Worm (Caenorhabditis elegans) whole organism, dauer: Measurements from ENCODE around the gene srz-82.

Source experiments
- unc-62 ChIP-seq: sonication (generic microtip); optimal IDR thresholded peaks from 2 replicates; lab custom pipeline; 2017; ENCODE audit warnings: missing biosample characterization, missing genetic modification reagents, missing genetic modification characterization

The srz-82 gene

DNA sequence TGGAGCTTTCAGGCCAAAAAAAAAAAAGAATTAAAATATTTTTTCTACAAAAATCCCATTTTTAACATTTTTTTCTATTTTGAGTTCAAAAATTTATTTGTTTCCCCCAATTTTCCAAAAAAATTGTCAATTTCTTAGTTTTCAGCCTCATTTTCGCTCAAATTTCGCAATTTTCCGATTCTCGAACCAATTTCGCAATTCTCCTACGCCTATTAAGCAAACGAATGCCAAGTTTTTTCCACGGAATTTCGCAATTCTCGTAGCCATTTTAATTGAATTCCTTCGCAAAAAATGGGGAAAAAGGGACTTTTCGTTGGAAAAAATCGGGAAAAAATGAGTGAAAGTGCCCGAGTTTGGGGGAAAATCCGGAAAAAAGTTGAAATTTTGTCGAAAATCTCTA is 37.7 kb downstream of the srz-82 start:
- no peak for TF ChIP-seq unc-62 (GFP tag; lab: Kevin White, UChicago)

DNA sequence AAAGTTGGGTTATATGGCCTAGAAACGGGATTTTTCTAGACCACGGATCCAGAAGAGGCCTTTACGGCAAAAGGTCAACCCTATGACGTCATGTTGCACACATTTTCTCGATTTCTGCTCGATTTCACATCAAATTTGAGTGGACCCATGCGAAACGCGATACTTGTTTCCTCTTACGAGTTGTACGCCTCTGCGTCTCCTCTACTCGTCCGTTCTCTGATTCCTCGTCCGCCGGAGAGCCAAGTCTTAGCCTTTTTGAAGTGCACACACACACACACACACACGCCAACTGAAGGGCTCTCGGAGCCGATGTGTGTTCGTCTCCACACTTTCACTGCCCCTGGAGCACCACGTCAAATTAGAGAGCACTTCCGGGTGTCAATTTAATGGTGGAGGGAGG is 38.3 kb downstream of the srz-82 start:
- TF ChIP-seq unc-62 (GFP tag; lab: Kevin White, UChicago): no peak

DNA sequence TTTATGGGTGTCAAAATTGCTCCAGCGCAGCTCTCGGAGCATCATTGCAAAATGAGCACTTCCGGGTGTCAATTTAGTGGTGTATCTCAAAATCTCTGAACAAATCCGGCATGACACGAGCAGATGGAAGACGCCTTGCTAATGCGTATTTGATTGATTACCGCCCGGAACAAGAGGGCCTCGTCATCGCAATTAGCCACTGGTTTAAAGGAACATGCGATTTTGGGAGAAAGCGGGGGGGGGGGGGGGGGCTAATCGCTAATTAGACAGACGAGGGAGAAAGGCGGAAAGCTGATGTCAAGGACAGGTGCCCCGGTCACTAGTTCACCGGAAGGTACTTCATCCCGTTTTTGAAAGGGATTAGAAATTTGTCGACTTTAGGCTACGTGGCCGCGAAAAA is 39.0 kb downstream of the srz-82 start:
- no peak for TF ChIP-seq unc-62 (GFP tag; lab: Kevin White, UChicago)

DNA sequence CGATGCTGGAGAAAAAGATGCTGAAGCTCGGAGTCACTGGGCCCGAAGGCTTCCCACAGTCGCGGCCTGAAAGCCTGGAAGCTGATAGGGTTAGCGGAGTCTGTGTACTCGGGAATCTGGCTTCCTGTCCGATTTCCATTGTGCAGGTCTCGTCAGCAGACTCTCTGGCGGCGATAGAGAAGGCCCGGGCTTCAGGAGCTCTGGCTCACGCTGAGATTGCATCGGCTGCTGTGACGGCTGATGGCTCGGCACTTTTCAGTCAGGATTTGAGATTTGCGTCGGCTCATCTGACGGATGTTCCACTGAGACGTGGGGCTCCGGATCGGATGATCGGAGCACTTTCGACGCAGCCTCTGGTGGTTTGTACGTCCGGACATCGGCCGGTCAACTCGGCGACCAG is 40.7 kb downstream of the srz-82 start:
- no peak for TF ChIP-seq unc-62 (GFP tag; lab: Kevin White, UChicago)

DNA sequence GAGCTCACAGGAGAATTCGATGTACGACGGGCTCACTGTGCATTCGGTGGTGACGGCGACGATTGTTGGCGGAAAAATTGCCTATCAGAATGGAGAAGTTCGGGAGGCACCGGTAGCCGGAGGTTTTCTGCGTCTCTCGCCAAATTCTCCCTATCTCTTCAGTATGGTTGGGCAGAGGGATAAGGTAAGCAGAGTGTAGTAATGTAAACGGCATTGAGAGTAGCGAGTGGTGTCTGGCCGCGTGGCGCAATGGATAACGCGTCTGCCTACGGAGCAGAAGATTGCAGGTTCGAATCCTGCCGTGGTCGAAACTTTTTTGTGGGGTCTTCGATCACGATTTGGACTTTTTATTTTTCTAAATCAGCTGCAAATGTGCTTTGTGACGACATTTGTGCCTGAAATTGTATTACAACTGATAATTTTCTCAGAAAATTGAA is 41.9 kb downstream of the srz-82 start:
- no peak for TF ChIP-seq unc-62 (GFP tag; lab: Kevin White, UChicago)

DNA sequence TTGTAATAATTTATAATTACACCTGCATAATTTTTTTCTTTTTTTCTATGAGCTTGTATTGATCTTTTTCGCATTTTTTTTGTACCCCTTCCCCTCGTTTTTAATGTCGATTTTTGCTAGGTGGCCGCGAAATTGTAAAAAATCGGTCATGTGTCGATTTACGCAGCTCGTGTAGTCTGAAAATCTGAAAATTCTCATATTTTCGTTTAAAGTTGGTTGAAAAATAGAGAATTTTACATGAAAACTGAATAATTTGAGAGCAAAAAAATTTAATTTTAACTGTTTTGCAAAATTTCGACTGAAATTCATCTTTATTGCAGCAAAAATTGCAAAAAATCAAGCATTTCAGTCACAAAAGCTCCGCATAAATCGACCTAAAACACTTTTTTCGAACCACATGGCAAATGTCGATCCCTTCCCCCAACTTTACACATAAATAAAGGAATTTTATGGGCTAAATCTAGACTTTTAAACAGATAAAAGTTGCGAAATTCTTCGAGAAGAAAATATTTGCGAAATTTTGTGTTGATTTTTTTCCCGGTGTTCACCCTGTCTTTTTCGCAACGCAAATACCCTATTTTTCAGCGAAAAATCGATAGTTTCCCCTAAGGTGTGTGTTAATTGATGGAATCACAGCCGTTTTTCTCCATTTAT is 43.6 kb downstream of the srz-82 start:
- no peak for TF ChIP-seq unc-62 (GFP tag; lab: Kevin White, UChicago)

DNA sequence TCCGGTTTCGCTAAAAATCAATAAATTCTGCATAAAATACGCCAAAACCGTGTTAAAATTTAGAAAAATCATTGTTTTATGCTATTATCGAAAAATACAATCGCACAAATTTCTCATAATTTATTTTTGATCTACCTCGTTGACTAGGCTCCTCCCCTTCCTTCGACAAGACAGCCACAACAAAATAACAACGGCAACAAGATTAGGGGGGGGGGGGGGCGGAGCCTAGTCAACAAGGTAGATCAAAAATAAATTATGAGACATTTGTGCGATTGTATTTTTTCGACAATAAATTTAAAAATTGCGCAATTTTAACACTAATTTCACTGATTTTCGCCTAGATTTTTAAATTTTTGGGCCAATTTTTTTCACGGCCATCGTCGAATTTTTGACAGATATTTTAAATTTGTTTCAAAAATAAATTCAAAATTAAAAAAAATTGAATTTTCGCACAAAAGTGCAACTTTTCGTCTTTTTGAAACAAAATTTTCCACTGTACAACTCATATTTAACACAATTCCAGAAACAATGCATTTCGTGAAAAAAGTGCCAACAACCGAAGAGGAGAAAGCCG is 44.2 kb downstream of the srz-82 start, which contains the start of gene M57.2:
TSS of gene M57.2 (plus strand) at position 524 of the 574 bp plus-strand sequence.
- TF ChIP-seq unc-62 (GFP tag; lab: Kevin White, UChicago): no peak

DNA sequence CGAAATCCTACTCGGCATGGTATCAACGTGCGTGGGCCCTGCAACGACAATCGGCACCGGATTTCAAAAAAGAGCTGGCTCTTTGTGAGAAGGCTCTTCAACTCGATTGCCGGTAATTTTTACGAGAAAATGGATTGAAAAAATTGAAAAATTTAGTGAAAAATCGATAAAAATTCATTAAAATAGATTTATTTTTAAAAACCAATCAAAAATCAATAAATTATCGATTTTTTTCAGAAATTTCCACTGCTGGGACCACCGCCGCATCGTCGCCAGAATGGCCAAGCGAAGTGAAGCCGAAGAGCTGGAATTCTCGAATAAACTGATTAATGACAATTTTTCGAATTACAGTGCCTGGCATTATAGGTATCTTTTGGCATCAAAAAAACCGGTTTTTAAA is 45.2 kb downstream of the srz-82 start:
- TF ChIP-seq unc-62 (GFP tag; lab: Kevin White, UChicago): no peak

DNA sequence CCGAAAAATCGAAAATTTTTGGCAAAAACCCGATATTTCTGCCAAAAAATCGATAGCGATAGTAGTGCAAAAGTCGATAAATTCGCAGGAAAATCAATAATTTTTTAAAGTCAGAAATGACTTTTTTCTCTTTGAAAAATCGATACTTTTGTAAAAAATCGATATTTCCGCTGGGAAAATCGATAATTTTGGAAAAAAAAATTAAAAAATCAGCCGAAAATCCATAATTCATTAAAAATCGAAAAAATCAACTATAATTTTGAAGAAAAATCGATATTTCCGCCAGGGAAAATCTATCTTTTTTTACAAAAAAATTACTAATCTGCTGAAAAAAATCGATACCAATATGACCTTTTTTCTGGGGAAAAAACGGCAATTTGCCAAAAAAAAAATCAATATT is 48.8 kb downstream of the srz-82 start:
- TF ChIP-seq unc-62 (GFP tag; lab: Kevin White, UChicago): no peak

DNA sequence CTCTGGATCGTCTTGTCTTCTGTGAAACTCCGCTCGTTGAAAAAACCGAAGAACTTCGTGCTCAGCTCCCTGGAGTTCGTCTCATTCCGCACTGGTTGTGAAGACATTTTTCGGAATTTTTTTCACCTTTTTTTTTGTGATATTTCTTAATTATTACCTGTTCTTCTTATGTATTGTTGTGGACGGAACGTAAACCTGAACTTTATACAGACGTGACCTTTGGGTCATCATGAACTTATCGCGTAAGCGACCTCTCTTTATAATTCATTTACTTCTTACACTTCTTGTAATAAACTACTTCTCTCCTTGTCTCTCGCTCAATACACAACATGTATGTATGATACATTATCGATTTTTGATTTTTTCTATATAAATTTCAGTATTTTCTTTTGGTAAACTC is 49.5 kb downstream of the srz-82 start, which contains the start of gene M57.1:
TSS of gene M57.1 (plus strand) at position 301 of the 400 bp plus-strand sequence.
- TF ChIP-seq unc-62 (GFP tag; lab: Kevin White, UChicago): no peak

DNA sequence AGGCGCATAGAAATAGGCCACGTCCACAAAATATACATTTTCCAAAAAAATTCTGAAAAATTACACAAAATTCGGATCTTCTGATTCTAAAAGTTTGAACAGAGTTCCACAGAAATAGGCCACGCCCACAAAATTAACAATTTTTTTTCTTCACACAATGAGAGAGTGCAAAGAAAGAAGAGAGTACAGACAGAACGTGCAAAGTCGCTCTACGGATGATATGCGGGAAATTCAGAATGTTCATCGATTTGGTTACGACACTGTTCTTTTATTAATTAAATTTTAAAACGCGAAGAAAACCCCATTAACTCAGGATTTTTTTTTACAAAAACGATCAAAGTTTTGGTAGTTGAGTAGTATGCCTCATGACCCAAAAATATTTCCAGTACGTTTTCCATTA is 50.3 kb downstream of the srz-82 start:
- no peak for TF ChIP-seq unc-62 (GFP tag; lab: Kevin White, UChicago)
